Fruit fly (Drosophila melanogaster) whole organism, embryonic: Measurements from ENCODE around the gene defl.
A peak's percentile ranks its signal among the peaks of the same experiment; 100 is the strongest.

Experiments used
- Aef1 ChIP-seq: fragments of 200-800 bp; sonication (Bioruptor generic); IDR thresholded peaks from 3 replicates; pipeline ENCODE4 v1.3.6; 2022; ENCODE audit warnings: missing biosample characterization, missing genetic modification characterization
- Antp ChIP-seq: fragments of 200-800 bp; sonication (Bioruptor generic); optimal IDR thresholded peaks from 3 replicates; lab custom pipeline; 2016; ENCODE audit warnings: missing biosample characterization, missing genetic modification characterization
- C15 ChIP-seq: fragments of 200-800 bp; sonication (Bioruptor generic); IDR thresholded peaks from 3 replicates; pipeline ENCODE4 v1.3.6; 2022; ENCODE audit warnings: missing biosample characterization, missing genetic modification characterization
- CG10462 ChIP-seq: fragments of 200-800 bp; sonication (Bioruptor generic); optimal IDR thresholded peaks from 2 replicates; lab custom pipeline; 2016; ENCODE audit warnings: missing biosample characterization, missing genetic modification characterization
- CG12299 ChIP-seq: fragments of 200-800 bp; sonication (Bioruptor generic); optimal IDR thresholded peaks from 2 replicates; lab custom pipeline; 2018; ENCODE audit warnings: missing biosample characterization, mild to moderate bottlenecking, missing genetic modification characterization
- CG13287 ChIP-seq: fragments of 200-800 bp; sonication (Bioruptor generic); IDR thresholded peaks from 2 replicates; pipeline ENCODE4 v1.3.6; 2022; ENCODE audit warnings: missing biosample characterization, missing genetic modification characterization; ENCODE audit not compliant: partially characterized antibody
- CG13424 ChIP-seq: fragments of 200-800 bp; sonication (Bioruptor generic); optimal IDR thresholded peaks from 2 replicates; lab custom pipeline; 2019; ENCODE audit warnings: missing biosample characterization, mild to moderate bottlenecking, missing genetic modification characterization, moderate library complexity
- CG13624 ChIP-seq: fragments of 200-800 bp; sonication (Bioruptor generic); optimal IDR thresholded peaks from 2 replicates; lab custom pipeline; 2016; ENCODE audit warnings: missing biosample characterization, missing genetic modification characterization
- CG15479 ChIP-seq: fragments of 200-800 bp; sonication (Bioruptor generic); optimal IDR thresholded peaks from 3 replicates; lab custom pipeline; 2019; ENCODE audit warnings: missing biosample characterization, mild to moderate bottlenecking, missing genetic modification characterization, moderate library complexity
- CG1603 ChIP-seq: fragments of 200-800 bp; sonication (Bioruptor generic); optimal IDR thresholded peaks from 2 replicates; lab custom pipeline; 2019; ENCODE audit warnings: missing biosample characterization, mild to moderate bottlenecking, missing genetic modification characterization, moderate library complexity
- CG18599 ChIP-seq: fragments of 200-800 bp; sonication (Bioruptor generic); optimal IDR thresholded peaks from 3 replicates; lab custom pipeline; 2017; ENCODE audit warnings: missing biosample characterization, missing genetic modification characterization, mild to moderate bottlenecking, moderate library complexity, missing genetic modification reagents
- CG2129 ChIP-seq: fragments of 200-800 bp; sonication (Bioruptor generic); IDR thresholded peaks from 2 replicates; pipeline ENCODE4 v1.3.6; 2022; ENCODE audit warnings: missing biosample characterization, missing genetic modification characterization; ENCODE audit not compliant: partially characterized antibody
- CG30431 ChIP-seq: fragments of 200-800 bp; sonication (Bioruptor generic); optimal IDR thresholded peaks from 2 replicates; lab custom pipeline; 2017; ENCODE audit warnings: missing biosample characterization, missing genetic modification characterization
- CG33557 ChIP-seq: fragments of 200-800 bp; sonication (Bioruptor generic); optimal IDR thresholded peaks from 2 replicates; lab custom pipeline; 2019; ENCODE audit warnings: missing biosample characterization, mild to moderate bottlenecking, missing genetic modification characterization, moderate library complexity
- CG3407 ChIP-seq: fragments of 200-800 bp; sonication (Bioruptor generic); optimal IDR thresholded peaks from 2 replicates; lab custom pipeline; 2018; ENCODE audit warnings: missing biosample characterization, mild to moderate bottlenecking, missing genetic modification characterization
- CG34376 ChIP-seq: fragments of 200-800 bp; sonication (Bioruptor generic); optimal IDR thresholded peaks from 2 replicates; lab custom pipeline; 2018; ENCODE audit warnings: missing biosample characterization, mild to moderate bottlenecking, missing genetic modification characterization
- CG4328 ChIP-seq: fragments of 200-800 bp; sonication (Bioruptor generic); optimal IDR thresholded peaks from 3 replicates; lab custom pipeline; 2017; ENCODE audit warnings: missing biosample characterization, missing genetic modification reagents, missing genetic modification characterization
- CG4707 ChIP-seq: fragments of 200-800 bp; sonication (Bioruptor generic); optimal IDR thresholded peaks from 2 replicates; lab custom pipeline; 2018; ENCODE audit warnings: missing biosample characterization, mild to moderate bottlenecking, missing genetic modification characterization, moderate library complexity
- CG4730 ChIP-seq: fragments of 200-800 bp; sonication (Bioruptor generic); IDR thresholded peaks from 2 replicates; pipeline ENCODE4 v1.3.6; 2022; ENCODE audit warnings: missing biosample characterization, missing genetic modification characterization
- CG6765 ChIP-seq: fragments of 200-800 bp; sonication (Bioruptor generic); optimal IDR thresholded peaks from 3 replicates; lab custom pipeline; 2017; ENCODE audit warnings: missing biosample characterization, mild to moderate bottlenecking, missing genetic modification characterization
- CG6791 ChIP-seq: fragments of 200-800 bp; sonication (Bioruptor generic); IDR thresholded peaks from 3 replicates; pipeline ENCODE4 v1.3.6; 2022; ENCODE audit warnings: missing biosample characterization, missing genetic modification characterization; ENCODE audit not compliant: partially characterized antibody
- CG6854 ChIP-seq: fragments of 200-800 bp; sonication (Bioruptor generic); optimal IDR thresholded peaks from 3 replicates; lab custom pipeline; 2017; ENCODE audit warnings: missing biosample characterization, mild to moderate bottlenecking, missing genetic modification characterization
- CG7963 ChIP-seq: fragments of 200-800 bp; sonication (Bioruptor generic); IDR thresholded peaks from 3 replicates; pipeline ENCODE4 v1.3.6; 2022; ENCODE audit warnings: missing biosample characterization, missing genetic modification characterization; ENCODE audit not compliant: partially characterized antibody
- CG8765 ChIP-seq: fragments of 200-800 bp; sonication (Bioruptor generic); IDR thresholded peaks from 2 replicates; pipeline ENCODE4 v1.3.6; 2022; ENCODE audit warnings: missing biosample characterization, missing genetic modification characterization
- CG9817 ChIP-seq: fragments of 200-800 bp; sonication (Bioruptor generic); optimal IDR thresholded peaks from 2 replicates; lab custom pipeline; 2018; ENCODE audit warnings: missing biosample characterization, mild to moderate bottlenecking, missing genetic modification characterization, moderate library complexity
- Dbx ChIP-seq: fragments of 200-800 bp; sonication (Bioruptor generic); IDR thresholded peaks from 3 replicates; pipeline ENCODE4 v1.3.6; 2022; ENCODE audit warnings: missing biosample characterization, missing genetic modification characterization
- Deaf1 ChIP-seq: fragments of 200-800 bp; optimal IDR thresholded peaks from 3 replicates; lab custom pipeline; 2019; ENCODE audit warnings: missing biosample characterization, mild to moderate bottlenecking, missing genetic modification characterization, moderate library complexity
- Dip2 ChIP-seq: fragments of 200-800 bp; sonication (Bioruptor generic); IDR thresholded peaks from 2 replicates; pipeline ENCODE4 v1.3.6; 2022; ENCODE audit warnings: missing biosample characterization, missing genetic modification characterization
- Drgx ChIP-seq: fragments of 200-800 bp; sonication (Bioruptor generic); IDR thresholded peaks from 2 replicates; pipeline ENCODE4 v1.3.6; 2022; ENCODE audit warnings: missing biosample characterization, missing genetic modification characterization
- Hmx ChIP-seq: fragments of 200-800 bp; sonication (Bioruptor generic); optimal IDR thresholded peaks from 2 replicates; lab custom pipeline; 2016; ENCODE audit warnings: missing biosample characterization, missing genetic modification characterization
- Med ChIP-seq: fragments of 200-800 bp; sonication (Bioruptor generic); peaks from one replicate; lab custom pipeline; 2016; ENCODE audit warnings: missing biosample characterization, missing genetic modification characterization, mild to moderate bottlenecking, inconsistent platforms, moderate library complexity
- Rfx ChIP-seq: fragments of 200-800 bp; sonication (Bioruptor generic); IDR thresholded peaks from 2 replicates; pipeline ENCODE4 v1.3.6; 2022; ENCODE audit warnings: missing biosample characterization, missing genetic modification characterization
- Sox102F ChIP-seq: fragments of 200-800 bp; sonication (Bioruptor generic); optimal IDR thresholded peaks from 2 replicates; lab custom pipeline; 2018; ENCODE audit warnings: missing biosample characterization, mild to moderate bottlenecking, missing genetic modification characterization, moderate library complexity
- Stat92E ChIP-seq, 3 experiments: fragments of >200 bp in 2 of 3; fragments of 200-800 bp in 1 of 3; sonication (Bioruptor generic) in 1 of 3; optimal IDR thresholded peaks; 2 replicates each; lab custom pipeline; 2017 to 2019; ENCODE audit warnings: missing biosample characterization in 3 of 3, missing genetic modification characterization in 3 of 3, mild to moderate bottlenecking in 1 of 3, moderate library complexity in 1 of 3
- ac ChIP-seq: fragments of 200-800 bp; sonication (Bioruptor generic); optimal IDR thresholded peaks from 3 replicates; lab custom pipeline; 2017; ENCODE audit warnings: missing biosample characterization, mild to moderate bottlenecking, missing genetic modification characterization
- ase ChIP-seq: fragments of 200-800 bp; sonication (Bioruptor generic); IDR thresholded peaks from 3 replicates; pipeline ENCODE4 v1.3.6; 2022; ENCODE audit warnings: missing biosample characterization, missing genetic modification characterization
- crc ChIP-seq: fragments of 200-800 bp; sonication (Bioruptor generic); optimal IDR thresholded peaks from 2 replicates; lab custom pipeline; 2016; ENCODE audit warnings: missing biosample characterization, missing genetic modification characterization
- dpn ChIP-seq, 2 experiments: fragments of 200-800 bp; sonication (Bioruptor generic); optimal IDR thresholded peaks; 3 replicates each; lab custom pipeline; 2016; ENCODE audit warnings: missing biosample characterization in 2 of 2, missing genetic modification characterization in 2 of 2
- grn ChIP-seq: fragments of 200-800 bp; sonication (Bioruptor generic); optimal IDR thresholded peaks from 3 replicates; lab custom pipeline; 2017; ENCODE audit warnings: missing biosample characterization, missing genetic modification characterization
- jumu ChIP-seq: fragments of 200-800 bp; sonication (Bioruptor generic); optimal IDR thresholded peaks from 3 replicates; lab custom pipeline; 2016; ENCODE audit warnings: missing biosample characterization, missing genetic modification characterization
- kay ChIP-seq: fragments of 200-800 bp; sonication (Bioruptor generic); optimal IDR thresholded peaks from 2 replicates; lab custom pipeline; 2016; ENCODE audit warnings: missing biosample characterization, missing genetic modification characterization
- kni ChIP-seq: fragments of 200-800 bp; sonication (Bioruptor generic); optimal IDR thresholded peaks from 3 replicates; lab custom pipeline; 2017; ENCODE audit warnings: mild to moderate bottlenecking, missing biosample characterization, missing genetic modification reagents, missing genetic modification characterization
- nom ChIP-seq: fragments of 200-800 bp; sonication (Bioruptor generic); optimal IDR thresholded peaks from 2 replicates; lab custom pipeline; 2017; ENCODE audit warnings: missing biosample characterization, missing genetic modification characterization, mild to moderate bottlenecking, moderate library complexity, missing genetic modification reagents
- pb ChIP-seq: fragments of 200-800 bp; sonication (Bioruptor generic); optimal IDR thresholded peaks from 3 replicates; lab custom pipeline; 2016; ENCODE audit warnings: missing biosample characterization, missing genetic modification characterization
- sim ChIP-seq: fragments of 200-800 bp; sonication (Bioruptor generic); IDR thresholded peaks from 2 replicates; pipeline ENCODE4 v1.3.6; 2022; ENCODE audit warnings: missing biosample characterization, missing genetic modification characterization
- slbo ChIP-seq: fragments of 200-800 bp; sonication (Bioruptor generic); IDR thresholded peaks from 2 replicates; pipeline ENCODE4 v1.3.6; 2022; ENCODE audit warnings: missing biosample characterization, missing genetic modification characterization
- ssp ChIP-seq: fragments of 200-800 bp; sonication (Bioruptor generic); IDR thresholded peaks from 2 replicates; pipeline ENCODE4 v1.3.6; 2022; ENCODE audit warnings: missing biosample characterization, missing genetic modification characterization
- tio ChIP-seq: fragments of 200-800 bp; sonication (Bioruptor generic); optimal IDR thresholded peaks from 2 replicates; lab custom pipeline; 2017; ENCODE audit warnings: missing biosample characterization, missing genetic modification characterization, inconsistent platforms
- unc-4 ChIP-seq: fragments of 200-800 bp; sonication (Bioruptor generic); IDR thresholded peaks from 2 replicates; pipeline ENCODE4 v1.3.6; 2022; ENCODE audit warnings: missing biosample characterization, missing genetic modification characterization; ENCODE audit not compliant: partially characterized antibody
- zen ChIP-seq: fragments of 200-800 bp; sonication (Bioruptor generic); optimal IDR thresholded peaks from 3 replicates; lab custom pipeline; 2018; ENCODE audit warnings: missing biosample characterization, mild to moderate bottlenecking, missing genetic modification characterization, moderate library complexity

defl gene

DNA sequence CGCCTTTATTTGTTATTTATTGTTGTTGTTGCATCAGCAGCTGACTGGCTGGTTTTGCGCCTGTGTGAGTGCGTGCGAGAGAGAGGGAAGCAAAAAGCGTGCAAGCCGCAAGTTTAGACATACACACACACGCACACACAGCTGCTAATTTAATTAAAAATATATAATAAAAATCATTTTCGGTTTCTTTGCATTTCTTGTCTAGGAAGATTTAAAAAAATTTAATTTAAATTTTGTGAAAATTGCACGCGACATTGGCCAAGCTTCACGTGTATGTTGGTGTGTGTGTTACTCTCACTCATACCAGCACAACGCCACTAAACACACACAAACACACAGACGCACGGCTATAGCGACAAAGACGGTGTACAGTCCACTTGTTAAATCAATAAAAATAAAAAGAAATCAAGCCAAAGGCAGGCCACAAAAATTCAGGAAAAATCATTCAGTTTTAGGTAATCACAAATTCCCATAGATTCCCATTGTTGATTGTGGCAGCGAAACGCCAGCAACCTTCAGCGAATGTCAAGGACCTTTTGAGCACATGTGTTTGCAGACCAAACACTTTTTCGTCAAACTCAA lies 29.6 kb upstream of the defl start (continued):
- no peak for TF ChIP-seq crc (GFP tag; lab: Kevin White, UChicago)
- no peak for TF ChIP-seq kni
- peak; percentile 60 for TF ChIP-seq Med
- no peak for TF ChIP-seq CG10462 (GFP tag; lab: Kevin White, UChicago)
- no peak for TF ChIP-seq CG4707 (GFP tag; lab: Kevin White, UChicago)
- peak; percentile 52; the same call in 1 of the 3 replicates for TF ChIP-seq CG6791 (GFP tag; lab: Robert Waterston, UW)
- TF ChIP-seq tio (GFP tag; lab: Kevin White, UChicago): no peak
- TF ChIP-seq ac: no peak
- TF ChIP-seq CG33557 (GFP tag; lab: Kevin White, UChicago): no peak
- no peak for TF ChIP-seq CG13624 (GFP tag; lab: Kevin White, UChicago)
- TF ChIP-seq CG13424 (tag; lab: Kevin White, UChicago): no peak
- no peak for TF ChIP-seq CG30431
- no peak for TF ChIP-seq kay
- no peak for TF ChIP-seq Dip2 (GFP tag; lab: Robert Waterston, UW)
- no peak for TF ChIP-seq ase
- TF ChIP-seq Stat92E (GFP tag; optimal IDR thresholded peaks at IDR 0.05; lab: Kevin White, UChicago): no peak
- no peak for TF ChIP-seq CG34376 (GFP tag; lab: Kevin White, UChicago)
- no peak for TF ChIP-seq Drgx
- no peak for TF ChIP-seq Deaf1 (tag; lab: Kevin White, UChicago)
- no peak for TF ChIP-seq CG6854 (GFP tag; lab: Kevin White, UChicago)
- TF ChIP-seq CG8765 (GFP tag; lab: Robert Waterston, UW): no peak
- TF ChIP-seq sim (GFP tag; lab: Robert Waterston, UW): 0 out of 2 replicates have a peak, but pooled peaks have one; percentile 41
- TF ChIP-seq ssp: 0 out of 2 replicates have a peak, but pooled peaks have one; percentile 20
- no peak for TF ChIP-seq CG9817 (tag; lab: Kevin White, UChicago)
- TF ChIP-seq CG12299: no peak
- no peak for TF ChIP-seq CG13287
- TF ChIP-seq Dbx (GFP tag; lab: Robert Waterston, UW): 0 out of 3 replicates have a peak, but pooled peaks have one; percentile 6
- TF ChIP-seq CG4730: no peak
- TF ChIP-seq Antp (GFP tag; lab: Kevin White, UChicago): no peak
- TF ChIP-seq zen (tag; lab: Kevin White, UChicago): no peak
- TF ChIP-seq CG18599 (GFP tag; lab: Kevin White, UChicago): peak; percentile 28
- no peak for TF ChIP-seq dpn (GFP tag; optimal IDR thresholded peaks at IDR 0.05; lab: Kevin White, UChicago)
- no peak for TF ChIP-seq Rfx (GFP tag; lab: Robert Waterston, UW)
- no peak for TF ChIP-seq C15 (GFP tag; lab: Robert Waterston, UW)
- no peak for TF ChIP-seq CG2129 (GFP tag; lab: Robert Waterston, UW)
- no peak for TF ChIP-seq pb
- no peak for TF ChIP-seq CG4328 (GFP tag; lab: Kevin White, UChicago)
- no peak for TF ChIP-seq Hmx
- TF ChIP-seq slbo: peak; percentile 38; the same call in 1 of the 2 replicates
- no peak for TF ChIP-seq CG15479 (GFP tag; lab: Kevin White, UChicago)
- peak; percentile 22; the same call in 2 of the 3 replicates for TF ChIP-seq Aef1 (GFP tag; lab: Robert Waterston, UW)
- no peak for TF ChIP-seq nom (GFP tag; lab: Kevin White, UChicago)
- no peak for TF ChIP-seq CG7963 (GFP tag; lab: Robert Waterston, UW)
- TF ChIP-seq Sox102F (GFP tag; lab: Kevin White, UChicago): peak; percentile 48
- no peak for TF ChIP-seq grn
- TF ChIP-seq CG3407 (GFP tag; lab: Kevin White, UChicago): no peak
- no peak for TF ChIP-seq CG1603 (tag; lab: Kevin White, UChicago)
- TF ChIP-seq unc-4 (GFP tag; lab: Robert Waterston, UW): no peak
- TF ChIP-seq CG6765 (GFP tag; lab: Kevin White, UChicago): no peak
- TF ChIP-seq jumu (GFP tag; lab: Kevin White, UChicago): no peak
